Worm (Caenorhabditis elegans) whole organism, L2 larva: ENCODE results near the gene Y59A8B.8.
"Not testable (repeated sequence)": the region's sequence is repeated elsewhere in the genome, so short reads cannot be mapped to it uniquely, and the experiment has no call there.

ENCODE experiments used
- Y55F3AM.14 ChIP-seq: fragments of 200-800 bp; sonication (Bioruptor generic); optimal IDR thresholded peaks from 2 replicates; lab custom pipeline; 2018; ENCODE audit warnings: mild to moderate bottlenecking, missing genetic modification characterization, missing compliant biosample characterization
- egl-27 ChIP-seq: sonication (generic microtip); optimal IDR thresholded peaks from 3 replicates; lab custom pipeline; 2017; ENCODE audit warnings: missing biosample characterization, missing genetic modification reagents, missing genetic modification characterization
- nhr-25 ChIP-seq: fragments of 150-350 bp; sonication (generic microtip); optimal IDR thresholded peaks from 3 replicates; lab custom pipeline; 2014; ENCODE audit warnings: missing biosample characterization, missing genetic modification characterization

DNA sequence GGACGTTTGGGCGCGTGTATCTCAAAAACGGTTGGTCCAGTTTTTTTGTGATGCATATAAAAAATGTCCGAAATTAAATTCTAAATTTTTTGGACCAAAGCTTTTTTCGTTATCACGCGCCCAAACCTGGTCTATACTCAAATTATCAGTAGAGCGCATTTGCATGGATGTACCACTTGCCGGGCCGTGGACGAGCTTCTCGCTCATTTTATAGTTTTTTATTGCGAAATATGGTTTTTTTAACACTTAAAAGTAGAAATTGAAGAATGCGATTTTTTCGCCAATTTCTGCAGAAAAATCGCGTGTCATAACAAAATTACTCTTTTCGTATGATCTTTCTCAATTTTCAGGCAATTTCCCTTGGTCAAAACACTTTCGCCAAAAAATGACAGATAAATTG lies 48.9 kb upstream of the Y59A8B.8 start:
- not testable (repeated sequence) for TF ChIP-seq Y55F3AM.14 (GFP tag; lab: Kevin White, UChicago); nhr-25 (tag; lab: Kevin White, UChicago); egl-27 (tag; lab: Kevin White, UChicago)
